Fruit fly (Drosophila melanogaster) whole organism, embryonic: ENCODE results near the gene Dfd.
A peak's percentile ranks its signal among the peaks of the same experiment; 100 is the strongest.

Experiments
- Bdp1 ChIP-seq: fragments of 200-800 bp; sonication (Bioruptor generic); optimal IDR thresholded peaks from 3 replicates; lab custom pipeline; 2016; ENCODE audit warnings: missing biosample characterization, missing genetic modification characterization
- CG10959 ChIP-seq: fragments of 200-800 bp; sonication (Bioruptor generic); IDR thresholded peaks from 2 replicates; pipeline ENCODE4 v1.3.6; 2022; ENCODE audit warnings: missing biosample characterization, missing genetic modification characterization
- CG11093 ChIP-seq: fragments of 200-800 bp; sonication (Bioruptor generic); IDR thresholded peaks from 3 replicates; pipeline ENCODE4 v1.3.6; 2022; ENCODE audit warnings: missing biosample characterization, missing genetic modification characterization
- CG11504 ChIP-seq: fragments of 200-800 bp; sonication (Bioruptor generic); optimal IDR thresholded peaks from 3 replicates; lab custom pipeline; 2019; ENCODE audit warnings: missing biosample characterization, mild to moderate bottlenecking, missing genetic modification characterization, moderate library complexity
- CG11695 ChIP-seq: fragments of 200-800 bp; sonication (Bioruptor generic); IDR thresholded peaks from 3 replicates; pipeline ENCODE4 v1.3.6; 2022; ENCODE audit warnings: missing biosample characterization, missing genetic modification characterization
- CG13775 ChIP-seq: fragments of 200-800 bp; sonication (Bioruptor generic); optimal IDR thresholded peaks from 3 replicates; lab custom pipeline; 2017; ENCODE audit warnings: missing biosample characterization, mild to moderate bottlenecking, missing genetic modification characterization
- CG13894 ChIP-seq: fragments of 200-800 bp; sonication (Bioruptor generic); optimal IDR thresholded peaks from 3 replicates; lab custom pipeline; 2018; ENCODE audit warnings: missing biosample characterization, mild to moderate bottlenecking, missing genetic modification characterization, moderate library complexity
- CG14667 ChIP-seq: fragments of 200-800 bp; sonication (Bioruptor generic); IDR thresholded peaks from 2 replicates; pipeline ENCODE4 v1.3.6; 2022; ENCODE audit warnings: missing biosample characterization, missing genetic modification characterization
- CG14710 ChIP-seq: fragments of 200-800 bp; sonication (Bioruptor generic); optimal IDR thresholded peaks from 3 replicates; lab custom pipeline; 2019; ENCODE audit warnings: missing biosample characterization, mild to moderate bottlenecking, missing genetic modification characterization, moderate library complexity
- CG15601 ChIP-seq: fragments of 200-800 bp; sonication (Bioruptor generic); optimal IDR thresholded peaks from 3 replicates; lab custom pipeline; 2019; ENCODE audit warnings: missing biosample characterization, mild to moderate bottlenecking, missing genetic modification characterization, moderate library complexity
- CG1603 ChIP-seq: fragments of 200-800 bp; sonication (Bioruptor generic); optimal IDR thresholded peaks from 2 replicates; lab custom pipeline; 2019; ENCODE audit warnings: missing biosample characterization, mild to moderate bottlenecking, missing genetic modification characterization, moderate library complexity
- CG1647 ChIP-seq: fragments of 200-800 bp; sonication (Bioruptor generic); optimal IDR thresholded peaks from 3 replicates; lab custom pipeline; 2016; ENCODE audit warnings: missing biosample characterization, missing genetic modification characterization
- CG16779 ChIP-seq: fragments of 200-800 bp; sonication (Bioruptor generic); IDR thresholded peaks from 2 replicates; pipeline ENCODE4 v1.3.6; 2022; ENCODE audit warnings: missing biosample characterization, missing genetic modification characterization
- CG16813 ChIP-seq: fragments of 200-800 bp; sonication (Bioruptor generic); IDR thresholded peaks from 3 replicates; pipeline ENCODE4 v1.3.6; 2022; ENCODE audit warnings: missing biosample characterization, missing genetic modification characterization; ENCODE audit not compliant: partially characterized antibody
- CG18619 ChIP-seq: fragments of 200-800 bp; sonication (Bioruptor generic); optimal IDR thresholded peaks from 3 replicates; lab custom pipeline; 2017; ENCODE audit warnings: missing biosample characterization, mild to moderate bottlenecking, missing genetic modification characterization
- CG2889 ChIP-seq: fragments of 200-800 bp; sonication (Bioruptor generic); IDR thresholded peaks from 3 replicates; pipeline ENCODE4 v1.3.6; 2022; ENCODE audit warnings: missing biosample characterization, missing genetic modification characterization
- CG3995 ChIP-seq: fragments of 200-800 bp; sonication (Bioruptor generic); optimal IDR thresholded peaks from 3 replicates; lab custom pipeline; 2016; ENCODE audit warnings: missing biosample characterization, missing genetic modification characterization
- CG6175 ChIP-seq: fragments of 200-800 bp; sonication (Bioruptor generic); IDR thresholded peaks from 3 replicates; pipeline ENCODE4 v1.3.6; 2022; ENCODE audit warnings: missing biosample characterization, missing genetic modification characterization
- CG7271 ChIP-seq: fragments of 200-800 bp; sonication (Bioruptor generic); optimal IDR thresholded peaks from 2 replicates; lab custom pipeline; 2018; ENCODE audit warnings: missing biosample characterization, mild to moderate bottlenecking, missing genetic modification characterization, moderate library complexity
- CG7987 ChIP-seq: fragments of 200-800 bp; sonication (Bioruptor generic); optimal IDR thresholded peaks from 2 replicates; lab custom pipeline; 2018; ENCODE audit warnings: missing biosample characterization, mild to moderate bottlenecking, missing genetic modification characterization, moderate library complexity
- CG8281 ChIP-seq: fragments of 200-800 bp; sonication (Bioruptor generic); optimal IDR thresholded peaks from 2 replicates; lab custom pipeline; 2018; ENCODE audit warnings: missing biosample characterization, mild to moderate bottlenecking, missing genetic modification characterization, moderate library complexity
- CG9215 ChIP-seq: fragments of 200-800 bp; sonication (Bioruptor generic); IDR thresholded peaks from 2 replicates; pipeline ENCODE4 v1.3.6; 2022; ENCODE audit warnings: missing biosample characterization, missing genetic modification characterization
- Camta ChIP-seq: fragments of 200-800 bp; sonication (Bioruptor generic); optimal IDR thresholded peaks from 2 replicates; lab custom pipeline; 2016; ENCODE audit warnings: missing biosample characterization, missing genetic modification characterization
- CrebB ChIP-seq: fragments of 200-800 bp; sonication (Bioruptor generic); optimal IDR thresholded peaks from 3 replicates; lab custom pipeline; 2018; ENCODE audit warnings: missing biosample characterization, mild to moderate bottlenecking, missing genetic modification characterization
- D19A ChIP-seq: fragments of 200-800 bp; optimal IDR thresholded peaks from 3 replicates; lab custom pipeline; 2019; ENCODE audit warnings: missing biosample characterization, mild to moderate bottlenecking, missing genetic modification characterization, moderate library complexity
- Hey ChIP-seq: fragments of 200-800 bp; sonication (Bioruptor generic); optimal IDR thresholded peaks from 3 replicates; lab custom pipeline; 2018; ENCODE audit warnings: missing biosample characterization, mild to moderate bottlenecking, missing genetic modification characterization
- Hmx ChIP-seq: fragments of 200-800 bp; sonication (Bioruptor generic); optimal IDR thresholded peaks from 2 replicates; lab custom pipeline; 2016; ENCODE audit warnings: missing biosample characterization, missing genetic modification characterization
- Jarid2 ChIP-seq: fragments of 200-800 bp; sonication (Bioruptor generic); optimal IDR thresholded peaks from 3 replicates; lab custom pipeline; 2017; ENCODE audit warnings: mild to moderate bottlenecking, missing biosample characterization, missing genetic modification reagents, missing genetic modification characterization
- Mrtf ChIP-seq: fragments of 200-800 bp; sonication (Bioruptor generic); IDR thresholded peaks from 3 replicates; pipeline ENCODE4 v1.3.6; 2022; ENCODE audit warnings: missing biosample characterization, missing genetic modification characterization
- Nf-YB ChIP-seq: fragments of 200-800 bp; sonication (Bioruptor generic); optimal IDR thresholded peaks from 3 replicates; lab custom pipeline; 2019; ENCODE audit warnings: missing biosample characterization, mild to moderate bottlenecking, missing genetic modification characterization, moderate library complexity
- al ChIP-seq: fragments of 200-800 bp; sonication (Bioruptor generic); IDR thresholded peaks from 2 replicates; pipeline ENCODE4 v1.3.6; 2022; ENCODE audit warnings: missing biosample characterization, missing genetic modification characterization
- ara ChIP-seq: fragments of 200-800 bp; sonication (Bioruptor generic); IDR thresholded peaks from 2 replicates; pipeline ENCODE4 v1.3.6; 2022; ENCODE audit warnings: missing biosample characterization, missing genetic modification characterization
- bab2 ChIP-seq: fragments of 200-800 bp; sonication (Bioruptor generic); optimal IDR thresholded peaks from 2 replicates; lab custom pipeline; 2016; ENCODE audit warnings: missing biosample characterization, missing genetic modification characterization
- crc ChIP-seq: fragments of 200-800 bp; sonication (Bioruptor generic); optimal IDR thresholded peaks from 2 replicates; lab custom pipeline; 2016; ENCODE audit warnings: missing biosample characterization, missing genetic modification characterization
- da ChIP-seq: fragments of 200-800 bp; sonication (Bioruptor generic); optimal IDR thresholded peaks from 2 replicates; lab custom pipeline; 2016; ENCODE audit warnings: missing biosample characterization, missing genetic modification characterization
- dan ChIP-seq: fragments of 200-800 bp; sonication (Bioruptor generic); IDR thresholded peaks from 2 replicates; pipeline ENCODE4 v1.3.6; 2022; ENCODE audit warnings: missing biosample characterization, missing genetic modification characterization
- dmrt11E ChIP-seq: fragments of 200-800 bp; sonication (Bioruptor generic); optimal IDR thresholded peaks from 3 replicates; lab custom pipeline; 2018; ENCODE audit warnings: missing biosample characterization, mild to moderate bottlenecking, missing genetic modification characterization, moderate library complexity
- fd96Cb ChIP-seq: fragments of 200-800 bp; sonication (Bioruptor generic); optimal IDR thresholded peaks from 2 replicates; lab custom pipeline; 2018; ENCODE audit warnings: missing biosample characterization, mild to moderate bottlenecking, missing genetic modification characterization, moderate library complexity
- fru ChIP-seq: fragments of >200 bp; optimal IDR thresholded peaks from 2 replicates; lab custom pipeline; 2017
- hb ChIP-seq: fragments of 200-800 bp; sonication (Bioruptor generic); IDR thresholded peaks from 3 replicates; pipeline ENCODE4 v1.3.6; 2022; ENCODE audit warnings: missing biosample characterization, missing genetic modification characterization; ENCODE audit not compliant: partially characterized antibody
- pfk ChIP-seq: fragments of 200-800 bp; sonication (Bioruptor generic); optimal IDR thresholded peaks from 2 replicates; lab custom pipeline; 2018; ENCODE audit warnings: missing biosample characterization, mild to moderate bottlenecking, missing genetic modification characterization, moderate library complexity
- ro ChIP-seq: fragments of 200-800 bp; sonication (Bioruptor generic); IDR thresholded peaks from 2 replicates; pipeline ENCODE4 v1.3.6; 2022; ENCODE audit warnings: missing biosample characterization, missing genetic modification characterization
- sc ChIP-seq, 3 experiments: fragments of >200 bp in 2 of 3; fragments of 200-800 bp in 1 of 3; sonication (Bioruptor generic) in 1 of 3; optimal IDR thresholded peaks; 2 replicates in 2 of 3; 3 replicates in 1 of 3; lab custom pipeline; 2017; ENCODE audit warnings: mild to moderate bottlenecking in 1 of 3, missing biosample characterization in 1 of 3, missing genetic modification characterization in 1 of 3, missing genetic modification reagents in 1 of 3
- sens-2 ChIP-seq: fragments of 200-800 bp; sonication (Bioruptor generic); IDR thresholded peaks from 2 replicates; pipeline ENCODE4 v1.3.6; 2022; ENCODE audit warnings: missing biosample characterization, missing genetic modification characterization
- seq ChIP-seq: fragments of 200-800 bp; sonication (Bioruptor generic); IDR thresholded peaks from 2 replicates; pipeline ENCODE4 v1.3.6; 2022; ENCODE audit warnings: missing biosample characterization, missing genetic modification characterization
- stwl ChIP-seq: fragments of 200-800 bp; sonication (Bioruptor generic); optimal IDR thresholded peaks from 3 replicates; lab custom pipeline; 2018; ENCODE audit warnings: missing biosample characterization, mild to moderate bottlenecking, missing genetic modification characterization, moderate library complexity
- tap ChIP-seq: fragments of 200-800 bp; optimal IDR thresholded peaks from 3 replicates; lab custom pipeline; 2019; ENCODE audit warnings: missing biosample characterization, mild to moderate bottlenecking, missing genetic modification characterization, moderate library complexity
- trem ChIP-seq: fragments of 200-800 bp; optimal IDR thresholded peaks from 3 replicates; lab custom pipeline; 2019; ENCODE audit warnings: missing biosample characterization, mild to moderate bottlenecking, missing genetic modification characterization, moderate library complexity
- twi ChIP-seq: fragments of 200-800 bp; optimal IDR thresholded peaks from 2 replicates; lab custom pipeline; 2019; ENCODE audit warnings: missing biosample characterization, mild to moderate bottlenecking, missing genetic modification characterization, moderate library complexity
- zen ChIP-seq: fragments of 200-800 bp; sonication (Bioruptor generic); optimal IDR thresholded peaks from 3 replicates; lab custom pipeline; 2018; ENCODE audit warnings: missing biosample characterization, mild to moderate bottlenecking, missing genetic modification characterization, moderate library complexity

The Dfd gene

DNA sequence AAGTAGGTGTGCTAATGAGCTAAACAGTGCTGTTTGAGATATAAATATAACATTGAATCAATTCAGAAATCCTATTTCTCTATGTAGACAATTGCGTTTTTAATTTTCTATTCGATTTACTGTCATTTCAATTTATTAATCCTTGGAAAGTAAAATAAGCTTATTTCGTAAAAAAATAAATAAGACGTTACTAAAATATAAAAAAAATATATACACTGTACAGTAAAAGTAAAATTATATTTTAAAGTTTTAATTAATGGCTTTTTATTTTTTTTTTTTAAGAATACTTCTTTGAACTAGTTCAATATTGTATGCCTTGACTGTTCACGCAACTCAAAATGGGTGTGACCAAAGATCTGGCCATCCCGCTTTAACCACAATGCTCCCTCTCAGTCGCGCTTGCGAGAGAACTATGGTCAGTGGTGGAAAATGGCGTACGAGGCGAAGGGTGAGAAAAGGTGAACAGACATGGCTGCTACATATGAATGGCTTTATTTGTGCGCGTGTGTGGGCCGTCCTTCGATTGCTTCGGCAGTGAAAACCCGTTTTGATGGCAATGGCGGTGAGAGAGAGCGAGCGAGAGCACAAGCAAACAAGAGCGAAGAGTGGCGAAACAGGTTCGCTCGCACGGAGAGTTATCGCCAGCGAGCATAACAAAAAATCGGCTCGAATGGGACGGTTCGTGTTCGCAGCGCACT lies at the start of gene Dfd:
Dfd (plus strand) TSS at position 648 of the 698 bp plus-strand sequence.
- TF ChIP-seq bab2 (GFP tag; lab: Kevin White, UChicago) = no peak
- no peak for TF ChIP-seq sens-2 (GFP tag; lab: Robert Waterston, UW)
- no peak for TF ChIP-seq da (GFP tag; lab: Kevin White, UChicago)
- peak; percentile 59; the same call in 1 of the 2 replicates for TF ChIP-seq ara
- TF ChIP-seq twi (tag; lab: Kevin White, UChicago) = peak; percentile 84
- no peak for TF ChIP-seq CG11093 (GFP tag; lab: Robert Waterston, UW)
- TF ChIP-seq tap (tag; lab: Kevin White, UChicago) = peak; percentile 2
- no peak for TF ChIP-seq CG7271 (tag; lab: Kevin White, UChicago)
- TF ChIP-seq CrebB (tag; lab: Kevin White, UChicago) = peak; percentile 8
- no peak for TF ChIP-seq CG16779
- no peak for TF ChIP-seq D19A (tag; lab: Kevin White, UChicago)
- no peak for TF ChIP-seq CG14710
- TF ChIP-seq Nf-YB (GFP tag; lab: Kevin White, UChicago) = peak; percentile 97
- TF ChIP-seq CG11695 = 0 out of 3 replicates have a peak, but pooled peaks have one; percentile 35
- TF ChIP-seq dmrt11E (tag; lab: Kevin White, UChicago) = peak; percentile 78
- TF ChIP-seq zen (tag; lab: Kevin White, UChicago) = peak; percentile 57
- TF ChIP-seq hb (GFP tag; lab: Robert Waterston, UW) = no peak
- no peak for TF ChIP-seq CG11504 (tag; lab: Kevin White, UChicago)
- peak; percentile 34 for TF ChIP-seq Jarid2 (GFP tag; lab: Kevin White, UChicago)
- no peak for TF ChIP-seq stwl (tag; lab: Kevin White, UChicago)
- TF ChIP-seq Hey = peak; percentile 51
- no peak for TF ChIP-seq CG3995 (GFP tag; lab: Kevin White, UChicago)
- TF ChIP-seq CG1647 (GFP tag; lab: Kevin White, UChicago) = no peak
- no peak for TF ChIP-seq al (GFP tag; lab: Robert Waterston, UW)
- no peak for TF ChIP-seq CG14667 (GFP tag; lab: Robert Waterston, UW)
- no peak for TF ChIP-seq CG1603 (tag; lab: Kevin White, UChicago)
- no peak for TF ChIP-seq Hmx (GFP tag; lab: Kevin White, UChicago)
- no peak for TF ChIP-seq pfk (GFP tag; lab: Kevin White, UChicago)
- TF ChIP-seq CG9215 (GFP tag; lab: Robert Waterston, UW) = no peak
- TF ChIP-seq dan (GFP tag; lab: Robert Waterston, UW) = no peak
- TF ChIP-seq CG8281 = no peak
- no peak for TF ChIP-seq CG15601 (tag; lab: Kevin White, UChicago)
- no peak for TF ChIP-seq sc (optimal IDR thresholded peaks at IDR 0.05; lab: Kevin White, UChicago)
- peak; percentile 24 for TF ChIP-seq sc (GFP tag; optimal IDR thresholded peaks at IDR 0.05; lab: Kevin White, UChicago)
- TF ChIP-seq CG16813 (GFP tag; lab: Robert Waterston, UW) = no peak; the same call in 2 of the 3 replicates
- TF ChIP-seq ro (GFP tag; lab: Robert Waterston, UW) = no peak
- TF ChIP-seq fd96Cb (tag; lab: Kevin White, UChicago) = peak; percentile 47
- TF ChIP-seq CG18619 = peak; percentile 49
- no peak for TF ChIP-seq CG13894
- TF ChIP-seq CG13775 (GFP tag; lab: Kevin White, UChicago) = peak; percentile 42
- no peak for TF ChIP-seq Bdp1 (GFP tag; lab: Kevin White, UChicago)
- no peak for TF ChIP-seq Camta (GFP tag; lab: Kevin White, UChicago)
- no peak for TF ChIP-seq CG2889 (GFP tag; lab: Robert Waterston, UW)
- TF ChIP-seq CG10959 (GFP tag; lab: Robert Waterston, UW) = no peak; the same call in 1 of the 2 replicates
- no peak for TF ChIP-seq CG7987
- TF ChIP-seq crc (GFP tag; lab: Kevin White, UChicago) = no peak
- no peak for TF ChIP-seq CG6175 (GFP tag; lab: Robert Waterston, UW)
- TF ChIP-seq fru = no peak
- TF ChIP-seq seq (GFP tag; lab: Robert Waterston, UW) = peak; percentile 97
- TF ChIP-seq trem (tag; lab: Kevin White, UChicago) = no peak
- TF ChIP-seq Mrtf = no peak
